Fruit fly (Drosophila melanogaster): ENCODE data around the gene CG9147.

The CG9147 gene

dm6 chr2L:6089604-6090198, 23.9 kb downstream of the CG9147 start (continued):
- TF ChIP-seq mirr (GFP tag; optimal IDR thresholded peaks at IDR 0.05) (peak; percentile 89), CG14014 (GFP tag; IDR thresholded peaks at IDR 0.05) (no peak), odd (GFP tag; optimal IDR thresholded peaks at IDR 0.05) (no peak), pum (GFP tag; optimal IDR thresholded peaks at IDR 0.05) (no peak), CG9609 (GFP tag; optimal IDR thresholded peaks at IDR 0.05) (no peak), Gsc (GFP tag; IDR thresholded peaks at IDR 0.05) (no peak), usp (GFP tag; optimal IDR thresholded peaks at IDR 0.05) (no peak)

- TF ChIP-seq CG8290 (GFP tag; optimal IDR thresholded peaks at IDR 0.05) (no peak), CG8290 (tag; optimal IDR thresholded peaks at IDR 0.05) (peak in 1 of 2 experiments; percentile 30), Blimp-1 (GFP tag; optimal IDR thresholded peaks at IDR 0.05) (peak; percentile 69), Trl (optimal IDR thresholded peaks at IDR 0.05) (peak in 1 of 2 experiments; percentile 7), Trl (GFP tag; optimal IDR thresholded peaks at IDR 0.05) (no peak), vvl (GFP tag; IDR thresholded peaks at IDR 0.05) (peak; percentile 19; the same call in 1 of the 2 replicates), bigmax (GFP tag; optimal IDR thresholded peaks at IDR 0.05) (no peak), B-H2 (GFP tag; optimal IDR thresholded peaks at IDR 0.05) (peak; percentile 16), mirr (GFP tag; optimal IDR thresholded peaks at IDR 0.05) (peak; percentile 64), CG2199 (GFP tag; IDR thresholded peaks at IDR 0.05) (0 out of 3 replicates have a peak, but pooled peaks have one; percentile 41), mld (GFP tag; IDR thresholded peaks at IDR 0.05; ENCODE audit: partially characterized antibody) (no peak), pan (optimal IDR thresholded peaks at IDR 0.05) (no peak), pan (GFP tag; optimal IDR thresholded peaks at IDR 0.05 in 1 of 2, IDR thresholded peaks at IDR 0.05 in 1 of 2) (peak in 1 of 2 experiments; percentile 20), Med (GFP tag) (peak; percentile 67), cwo (GFP tag; optimal IDR thresholded peaks at IDR 0.05) (peak; percentile 68), dati (GFP tag; IDR thresholded peaks at IDR 0.05) (no peak), CG42726 (GFP tag; IDR thresholded peaks at IDR 0.05; ENCODE audit: partially characterized antibody) (peak; percentile 56; the same call in 1 of the 2 replicates), chm (GFP tag; IDR thresholded peaks at IDR 0.05) (0 out of 2 replicates have a peak, but pooled peaks have one; percentile 27), sqz (GFP tag; optimal IDR thresholded peaks at IDR 0.05) (peak; percentile 15), onecut (GFP tag; IDR thresholded peaks at IDR 0.05) (0 out of 2 replicates have a peak, but pooled peaks have one; percentile 2), kay (GFP tag; optimal IDR thresholded peaks at IDR 0.05) (no peak), Bgb (GFP tag; IDR thresholded peaks at IDR 0.05; ENCODE audit: partially characterized antibody) (peak; percentile 16; the same call in 1 of the 2 replicates), CG14710 (tag; optimal IDR thresholded peaks at IDR 0.05) (no peak), Aef1 (GFP tag; IDR thresholded peaks at IDR 0.05) (peak; percentile 64), Abd-B (GFP tag; optimal IDR thresholded peaks at IDR 0.05) (no peak), CG2678 (tag; optimal IDR thresholded peaks at IDR 0.05) (peak; percentile 26), Deaf1 (tag; optimal IDR thresholded peaks at IDR 0.05) (peak; percentile 84), dmrt99B (tag; optimal IDR thresholded peaks at IDR 0.05) (no peak), z (GFP tag; IDR thresholded peaks at IDR 0.05) (peak; percentile 92), sug (tag; optimal IDR thresholded peaks at IDR 0.05) (peak; percentile 60), CG13894 (tag; optimal IDR thresholded peaks at IDR 0.05) (peak; percentile 28), CG12769 (tag; optimal IDR thresholded peaks at IDR 0.05) (peak; percentile 92), Awh (GFP tag; IDR thresholded peaks at IDR 0.05) (no peak), CG8924 (tag; optimal IDR thresholded peaks at IDR 0.05) (peak; percentile 5), rib (GFP tag; IDR thresholded peaks at IDR 0.05) (peak; percentile 69; the same call in 1 of the 2 replicates), exex (tag; optimal IDR thresholded peaks at IDR 0.05) (no peak), abd-A (tag; optimal IDR thresholded peaks at IDR 0.05) (peak; percentile 75), CTCF (GFP tag; optimal IDR thresholded peaks at IDR 0.05) (no peak), Nf-YB (GFP tag; optimal IDR thresholded peaks at IDR 0.05) (no peak), ci (GFP tag; IDR thresholded peaks at IDR 0.05) (peak; percentile 26; the same call in 1 of the 3 replicates), Adf1 (GFP tag; IDR thresholded peaks at IDR 0.05) (peak; percentile 59; the same call in 1 of the 2 replicates), nerfin-2 (GFP tag; IDR thresholded peaks at IDR 0.05; ENCODE audit: partially characterized antibody) (0 out of 2 replicates have a peak, but pooled peaks have one; percentile 8), chinmo (GFP tag; IDR thresholded peaks at IDR 0.05; ENCODE audit: partially characterized antibody) (peak; percentile 86; the same call in 2 of the 4 replicates)
Measured at dm6 chr2L:6090365-6090764, 24.6 kb downstream of the CG9147 start.

All from whole organism, embryonic.